Fruit fly (Drosophila melanogaster) Kc167 (cell line): ENCODE data around the gene CG32603.

Source experiments
- Myc ChIP-seq: fragments of >200 bp; optimal IDR thresholded peaks from 2 replicates; lab custom pipeline; 2017; ENCODE audit warnings: missing external identifiers
- Sin3A ChIP-seq: fragments of >200 bp; optimal IDR thresholded peaks from 2 replicates; lab custom pipeline; 2018; ENCODE audit warnings: missing external identifiers
- h ChIP-seq: fragments of >200 bp; optimal IDR thresholded peaks from 3 replicates; lab custom pipeline; 2018; ENCODE audit warnings: missing external identifiers
- insv ChIP-seq: fragments of >200 bp; optimal IDR thresholded peaks from 3 replicates; lab custom pipeline; 2018; ENCODE audit warnings: missing external identifiers
- psq ChIP-seq: fragments of >200 bp; optimal IDR thresholded peaks from 2 replicates; lab custom pipeline; 2017; ENCODE audit warnings: missing external identifiers
- ttk ChIP-seq: sonication (Bioruptor generic); optimal IDR thresholded peaks from 2 replicates; lab custom pipeline; 2017; ENCODE audit warnings: missing external identifiers

CG32603 gene

dm6 chrX:14186953-14187352 lies 2.6 kb downstream of the CG32603 start, which contains the start of gene CG12481:
TSS of gene CG12481 (plus strand) at chrX:14187253.
- TF ChIP-seq h = no peak
- no peak for TF ChIP-seq insv (lab: Kevin White, UChicago)

DNA sequence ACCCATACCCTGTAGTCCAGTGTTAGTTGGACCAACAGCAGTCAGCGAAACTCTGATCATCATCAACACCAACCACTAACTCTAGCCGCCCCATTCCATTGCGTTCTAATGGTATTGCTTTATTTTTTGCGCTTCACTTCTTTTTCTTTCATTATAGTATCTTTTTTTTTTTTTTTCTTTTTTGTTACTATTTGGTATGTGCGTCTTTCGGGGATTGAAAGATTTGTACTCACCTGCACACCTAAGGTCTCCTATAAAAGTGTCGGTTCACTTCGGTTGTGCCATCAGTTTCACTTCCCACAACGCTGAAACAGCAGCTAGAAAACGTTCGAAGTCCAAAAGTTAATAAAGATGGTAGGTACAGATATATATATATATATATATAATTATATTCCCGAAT lies 4.9 kb downstream of the CG32603 start, which contains the start of gene CG11585:
TSS of gene CG11585 (plus strand) at position 301 of the 400 bp plus-strand sequence.
- TF ChIP-seq h (no peak), psq (lab: Kevin White, UChicago) (no peak), Sin3A (no peak), Myc (no peak), ttk (lab: Kevin White, UChicago) (no peak), insv (lab: Kevin White, UChicago) (no peak)

- TF ChIP-seq ttk (lab: Kevin White, UChicago) = no peak
- TF ChIP-seq Sin3A = no peak
- TF ChIP-seq h = no peak
- no peak for TF ChIP-seq psq (lab: Kevin White, UChicago)
- TF ChIP-seq Myc = no peak
- TF ChIP-seq insv (lab: Kevin White, UChicago) = no peak
These were observed 7.6 kb downstream of the CG32603 start, which contains the start of gene CG13403 for dm6 chrX:14191918-14192317. TSS of gene CG13403 (minus strand) at chrX:14192018.

- TF ChIP-seq psq (lab: Kevin White, UChicago) (no peak), insv (lab: Kevin White, UChicago) (no peak), ttk (lab: Kevin White, UChicago) (no peak), Myc (no peak), h (no peak), Sin3A (no peak)
These were observed 8.7 kb downstream of the CG32603 start, which contains the start of gene yl for dm6 chrX:14193013-14193412. TSS of gene yl (plus strand) at chrX:14193214.

- TF ChIP-seq h (no peak), psq (lab: Kevin White, UChicago) (no peak), insv (lab: Kevin White, UChicago) (no peak), Sin3A (no peak), Myc (no peak), ttk (lab: Kevin White, UChicago) (no peak)
These were observed 15.7 kb downstream of the CG32603 start, which contains the start of gene CG11590 for dm6 chrX:14199967-14200531. TSS of gene CG11590 (plus strand) at chrX:14200178.

DNA sequence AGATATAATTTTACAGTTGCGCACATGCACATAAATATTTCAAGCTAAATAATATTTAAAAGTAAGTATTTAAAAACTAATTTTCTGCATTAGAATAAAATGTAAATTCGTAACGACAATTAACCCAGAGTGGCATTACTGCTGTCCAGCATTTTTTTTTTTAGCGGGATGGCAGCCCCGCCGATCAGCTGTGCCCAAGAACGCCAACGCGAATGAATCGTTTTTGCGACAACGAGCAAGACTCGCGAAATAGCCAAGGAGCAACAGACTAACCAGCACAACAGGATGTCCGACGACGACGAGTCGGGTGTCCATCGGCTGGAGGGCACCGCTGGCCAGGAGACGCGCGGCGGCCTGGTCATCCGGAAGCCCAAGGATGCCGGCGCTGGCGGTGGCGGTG lies 16.8 kb downstream of the CG32603 start, which contains the start of gene Prp16:
TSS of gene Prp16 (plus strand) at position 185 of the 400 bp plus-strand sequence.
- no peak for TF ChIP-seq insv (lab: Kevin White, UChicago)
- TF ChIP-seq Sin3A = no peak
- no peak for TF ChIP-seq psq (lab: Kevin White, UChicago)
- TF ChIP-seq ttk (lab: Kevin White, UChicago) = no peak
- TF ChIP-seq h = no peak
- TF ChIP-seq Myc = no peak

- TF ChIP-seq h (no peak), ttk (lab: Kevin White, UChicago) (no peak), Sin3A (no peak), Myc (no peak), insv (lab: Kevin White, UChicago) (no peak), psq (lab: Kevin White, UChicago) (no peak)
These were observed 24.3 kb downstream of the CG32603 start for dm6 chrX:14208426-14209208.

- TF ChIP-seq h (no peak), psq (lab: Kevin White, UChicago) (no peak), insv (lab: Kevin White, UChicago) (no peak), ttk (lab: Kevin White, UChicago) (no peak), Myc (no peak), Sin3A (no peak)
These were observed 24.9 kb downstream of the CG32603 start for dm6 chrX:14209209-14209781.

dm6 chrX:14211250-14211944 lies 27.0 kb downstream of the CG32603 start:
- TF ChIP-seq psq (lab: Kevin White, UChicago) (no peak), ttk (lab: Kevin White, UChicago) (no peak), insv (lab: Kevin White, UChicago) (no peak), h (no peak), Myc (no peak), Sin3A (no peak)

dm6 chrX:14212147-14212792 lies 27.9 kb downstream of the CG32603 start:
- TF ChIP-seq h (no peak), ttk (lab: Kevin White, UChicago) (no peak), Myc (no peak), insv (lab: Kevin White, UChicago) (no peak), Sin3A (no peak), psq (lab: Kevin White, UChicago) (no peak)

DNA sequence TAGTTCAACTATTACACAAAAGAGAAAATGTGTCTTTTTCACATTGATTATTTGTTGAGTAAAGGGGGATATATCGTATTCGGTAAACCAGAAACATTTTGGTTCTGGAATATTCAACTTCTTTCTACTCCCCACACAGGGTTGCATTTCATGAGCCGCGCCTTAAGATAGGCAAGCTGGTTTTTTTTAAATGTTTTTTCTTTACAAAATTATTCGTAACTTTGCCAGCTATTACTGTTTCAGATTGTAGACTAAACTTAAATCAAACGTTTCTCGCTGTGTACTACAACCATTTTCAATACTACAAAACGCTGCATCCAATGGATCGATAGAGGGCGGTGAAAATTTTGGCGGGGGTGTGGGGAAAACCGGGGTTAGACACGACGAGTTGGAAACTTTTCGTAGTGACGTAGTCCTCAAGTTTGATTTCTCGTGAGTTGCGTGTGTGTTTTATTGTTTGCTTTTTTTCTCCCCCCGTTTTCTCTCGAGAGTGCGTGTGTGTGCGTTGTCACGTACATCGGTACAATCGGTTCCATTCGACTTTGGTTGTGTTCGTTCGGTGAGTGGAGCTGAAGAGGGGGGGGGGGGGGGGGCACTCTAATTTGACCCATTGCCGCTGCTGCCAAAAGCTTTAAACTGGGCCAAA lies 29.3 kb downstream of the CG32603 start:
- TF ChIP-seq psq (lab: Kevin White, UChicago) (no peak), Sin3A (no peak), Myc (no peak), insv (lab: Kevin White, UChicago) (no peak), h (no peak), ttk (lab: Kevin White, UChicago) (no peak)
